Fruit fly (Drosophila melanogaster) whole organism, embryonic: ENCODE data around the gene CG12470.

Experiments used
- ATbp ChIP-seq: fragments of 200-800 bp; sonication (Bioruptor generic); optimal IDR thresholded peaks from 2 replicates; lab custom pipeline; 2017; ENCODE audit warnings: missing biosample characterization, mild to moderate bottlenecking, missing genetic modification characterization, missing genetic modification reagents
- CG10267 ChIP-seq: fragments of 200-800 bp; sonication (Bioruptor generic); optimal IDR thresholded peaks from 2 replicates; lab custom pipeline; 2018; ENCODE audit warnings: missing biosample characterization, mild to moderate bottlenecking, missing genetic modification characterization, moderate library complexity
- CG11398 ChIP-seq: fragments of 200-800 bp; sonication (Bioruptor generic); optimal IDR thresholded peaks from 2 replicates; lab custom pipeline; 2016; ENCODE audit warnings: missing biosample characterization, missing genetic modification characterization
- CG11456 ChIP-seq: fragments of 200-800 bp; sonication (Bioruptor generic); IDR thresholded peaks from 3 replicates; pipeline ENCODE4 v1.3.6; 2022; ENCODE audit warnings: missing biosample characterization, missing genetic modification characterization
- CG11504 ChIP-seq: fragments of 200-800 bp; sonication (Bioruptor generic); optimal IDR thresholded peaks from 3 replicates; lab custom pipeline; 2019; ENCODE audit warnings: missing biosample characterization, mild to moderate bottlenecking, missing genetic modification characterization, moderate library complexity
- CG1233 ChIP-seq: fragments of 200-800 bp; sonication (Bioruptor generic); optimal IDR thresholded peaks from 4 replicates; lab custom pipeline; 2018; ENCODE audit warnings: missing biosample characterization, mild to moderate bottlenecking, missing genetic modification characterization
- CG12391 ChIP-seq: fragments of 200-800 bp; sonication (Bioruptor generic); optimal IDR thresholded peaks from 3 replicates; lab custom pipeline; 2018; ENCODE audit warnings: missing biosample characterization, mild to moderate bottlenecking, missing genetic modification characterization, moderate library complexity
- CG13123 ChIP-seq: fragments of 200-800 bp; sonication (Bioruptor generic); optimal IDR thresholded peaks from 2 replicates; lab custom pipeline; 2016; ENCODE audit warnings: missing biosample characterization, missing genetic modification characterization
- CG14050 ChIP-seq: fragments of 200-800 bp; sonication (Bioruptor generic); IDR thresholded peaks from 3 replicates; pipeline ENCODE4 v1.3.6; 2022; ENCODE audit warnings: missing biosample characterization, missing genetic modification characterization
- CG17361 ChIP-seq: fragments of 200-800 bp; sonication (Bioruptor generic); IDR thresholded peaks from 3 replicates; pipeline ENCODE4 v1.3.6; 2022; ENCODE audit warnings: missing biosample characterization, missing genetic modification characterization
- CG2678 ChIP-seq: fragments of 200-800 bp; sonication (Bioruptor generic); optimal IDR thresholded peaks from 3 replicates; lab custom pipeline; 2019; ENCODE audit warnings: missing biosample characterization, mild to moderate bottlenecking, missing genetic modification characterization, moderate library complexity
- CG2712 ChIP-seq: fragments of 200-800 bp; optimal IDR thresholded peaks from 3 replicates; lab custom pipeline; 2019; ENCODE audit warnings: missing biosample characterization, mild to moderate bottlenecking, missing genetic modification characterization, moderate library complexity
- CG30020 ChIP-seq: fragments of 200-800 bp; optimal IDR thresholded peaks from 2 replicates; lab custom pipeline; 2019; ENCODE audit warnings: missing biosample characterization, mild to moderate bottlenecking, missing genetic modification characterization, moderate library complexity
- CG30431 ChIP-seq: fragments of 200-800 bp; sonication (Bioruptor generic); optimal IDR thresholded peaks from 2 replicates; lab custom pipeline; 2017; ENCODE audit warnings: missing biosample characterization, missing genetic modification characterization
- CG3163 ChIP-seq: fragments of 200-800 bp; sonication (Bioruptor generic); optimal IDR thresholded peaks from 3 replicates; lab custom pipeline; 2016; ENCODE audit warnings: missing biosample characterization, missing genetic modification characterization
- CG33557 ChIP-seq: fragments of 200-800 bp; sonication (Bioruptor generic); optimal IDR thresholded peaks from 2 replicates; lab custom pipeline; 2019; ENCODE audit warnings: missing biosample characterization, mild to moderate bottlenecking, missing genetic modification characterization, moderate library complexity
- CG34376 ChIP-seq: fragments of 200-800 bp; sonication (Bioruptor generic); optimal IDR thresholded peaks from 2 replicates; lab custom pipeline; 2018; ENCODE audit warnings: missing biosample characterization, mild to moderate bottlenecking, missing genetic modification characterization
- CG3847 ChIP-seq: fragments of 200-800 bp; sonication (Bioruptor generic); IDR thresholded peaks from 2 replicates; pipeline ENCODE4 v1.3.6; 2022; ENCODE audit warnings: missing biosample characterization, missing genetic modification characterization
- CG4820 ChIP-seq: fragments of 200-800 bp; sonication (Bioruptor generic); optimal IDR thresholded peaks from 3 replicates; lab custom pipeline; 2016; ENCODE audit warnings: missing biosample characterization, missing genetic modification characterization
- CG6272 ChIP-seq: fragments of 200-800 bp; sonication (Bioruptor generic); IDR thresholded peaks from 2 replicates; pipeline ENCODE4 v1.3.6; 2022; ENCODE audit warnings: missing biosample characterization, missing genetic modification characterization
- CG7556 ChIP-seq: fragments of 200-800 bp; sonication (Bioruptor generic); optimal IDR thresholded peaks from 2 replicates; lab custom pipeline; 2017; ENCODE audit warnings: missing biosample characterization, mild to moderate bottlenecking, missing genetic modification characterization
- CG8765 ChIP-seq: fragments of 200-800 bp; sonication (Bioruptor generic); IDR thresholded peaks from 2 replicates; pipeline ENCODE4 v1.3.6; 2022; ENCODE audit warnings: missing biosample characterization, missing genetic modification characterization
- Chrac-16 ChIP-seq: fragments of 200-800 bp; sonication (Bioruptor generic); optimal IDR thresholded peaks from 3 replicates; lab custom pipeline; 2016; ENCODE audit warnings: missing biosample characterization, missing genetic modification characterization
- CoRest ChIP-seq: fragments of 200-800 bp; sonication (Bioruptor generic); optimal IDR thresholded peaks from 3 replicates; lab custom pipeline; 2018; ENCODE audit warnings: missing biosample characterization, mild to moderate bottlenecking, missing genetic modification characterization, moderate library complexity
- Dll ChIP-seq: fragments of 200-800 bp; sonication (Bioruptor generic); IDR thresholded peaks from 4 replicates; pipeline ENCODE4 v1.3.6; 2022; ENCODE audit warnings: missing biosample characterization, missing genetic modification characterization; ENCODE audit not compliant: partially characterized antibody
- Elba2 ChIP-seq: fragments of 200-800 bp; sonication (Bioruptor generic); optimal IDR thresholded peaks from 3 replicates; lab custom pipeline; 2016; ENCODE audit warnings: missing biosample characterization, missing genetic modification characterization
- Hmx ChIP-seq: fragments of 200-800 bp; sonication (Bioruptor generic); optimal IDR thresholded peaks from 2 replicates; lab custom pipeline; 2016; ENCODE audit warnings: missing biosample characterization, missing genetic modification characterization
- Lhr ChIP-seq: fragments of 200-800 bp; sonication (Bioruptor generic); optimal IDR thresholded peaks from 3 replicates; lab custom pipeline; 2017; ENCODE audit warnings: mild to moderate bottlenecking, missing biosample characterization, missing genetic modification reagents, missing genetic modification characterization
- MTF-1 ChIP-seq: fragments of 200-800 bp; sonication (Bioruptor generic); optimal IDR thresholded peaks from 2 replicates; lab custom pipeline; 2018; ENCODE audit warnings: missing biosample characterization, mild to moderate bottlenecking, missing genetic modification characterization, borderline replicate concordance
- Med ChIP-seq: fragments of 200-800 bp; sonication (Bioruptor generic); peaks from one replicate; lab custom pipeline; 2016; ENCODE audit warnings: missing biosample characterization, missing genetic modification characterization, mild to moderate bottlenecking, inconsistent platforms, moderate library complexity
- NfI ChIP-seq: fragments of 200-800 bp; sonication (Bioruptor generic); optimal IDR thresholded peaks from 3 replicates; lab custom pipeline; 2018; ENCODE audit warnings: missing biosample characterization, mild to moderate bottlenecking, missing genetic modification characterization, moderate library complexity
- Tbp ChIP-seq: fragments of >200 bp; optimal IDR thresholded peaks from 2 replicates; lab custom pipeline; 2018; ENCODE audit warnings: missing biosample characterization, missing genetic modification characterization
- abd-A ChIP-seq: fragments of 200-800 bp; sonication (Bioruptor generic); optimal IDR thresholded peaks from 3 replicates; lab custom pipeline; 2019; ENCODE audit warnings: missing biosample characterization, mild to moderate bottlenecking, missing genetic modification characterization, moderate library complexity
- amos ChIP-seq: fragments of 200-800 bp; sonication (Bioruptor generic); IDR thresholded peaks from 2 replicates; pipeline ENCODE4 v1.3.6; 2022; ENCODE audit warnings: missing biosample characterization, missing genetic modification characterization; ENCODE audit not compliant: partially characterized antibody
- bbx ChIP-seq: fragments of 200-800 bp; sonication (Bioruptor generic); IDR thresholded peaks from 2 replicates; pipeline ENCODE4 v1.3.6; 2022; ENCODE audit warnings: missing biosample characterization, missing genetic modification characterization; ENCODE audit not compliant: partially characterized antibody
- cad ChIP-seq: fragments of >200 bp; optimal IDR thresholded peaks from 2 replicates; lab custom pipeline; 2017; ENCODE audit warnings: missing biosample characterization, missing genetic modification characterization
- chinmo ChIP-seq: fragments of 200-800 bp; sonication (Bioruptor generic); IDR thresholded peaks from 4 replicates; pipeline ENCODE4 v1.3.6; 2022; ENCODE audit warnings: missing biosample characterization, missing genetic modification characterization; ENCODE audit not compliant: partially characterized antibody
- chn ChIP-seq: fragments of 200-800 bp; sonication (Bioruptor generic); optimal IDR thresholded peaks from 2 replicates; lab custom pipeline; 2016; ENCODE audit warnings: missing biosample characterization, missing genetic modification characterization
- corto ChIP-seq: fragments of 200-800 bp; sonication (Bioruptor generic); optimal IDR thresholded peaks from 2 replicates; lab custom pipeline; 2016; ENCODE audit warnings: missing biosample characterization, mild to moderate bottlenecking, missing genetic modification characterization, moderate library complexity
- crol ChIP-seq: fragments of 200-800 bp; sonication (Bioruptor generic); IDR thresholded peaks from 2 replicates; pipeline ENCODE4 v1.3.6; 2022; ENCODE audit warnings: missing biosample characterization, missing genetic modification characterization
- gce ChIP-seq: fragments of 200-800 bp; sonication (Bioruptor generic); IDR thresholded peaks from 3 replicates; pipeline ENCODE4 v1.3.6; 2022; ENCODE audit warnings: missing biosample characterization, missing genetic modification characterization
- hkb ChIP-seq, 2 experiments: fragments of 200-800 bp in 1 of 2; fragments of >200 bp in 1 of 2; sonication (Bioruptor generic) in 1 of 2; IDR thresholded peaks in 1 of 2; optimal IDR thresholded peaks in 1 of 2; 2 replicates each; pipeline versions ENCODE4 v1.3.6 to Lab custom; 2017 to 2022; ENCODE audit warnings: missing biosample characterization in 1 of 2, missing genetic modification characterization in 1 of 2
- inv ChIP-seq: fragments of 200-800 bp; sonication (Bioruptor generic); IDR thresholded peaks from 2 replicates; pipeline ENCODE4 v1.3.6; 2022; ENCODE audit warnings: missing biosample characterization, missing genetic modification characterization; ENCODE audit not compliant: partially characterized antibody
- jing ChIP-seq: fragments of 200-800 bp; sonication (Bioruptor generic); optimal IDR thresholded peaks from 2 replicates; lab custom pipeline; 2018; ENCODE audit warnings: missing biosample characterization, mild to moderate bottlenecking, missing genetic modification characterization
- lbe ChIP-seq: fragments of 200-800 bp; sonication (Bioruptor generic); optimal IDR thresholded peaks from 2 replicates; lab custom pipeline; 2016; ENCODE audit warnings: missing biosample characterization, mild to moderate bottlenecking, missing genetic modification characterization
- nmo ChIP-seq: fragments of 200-800 bp; sonication (Bioruptor generic); optimal IDR thresholded peaks from 2 replicates; lab custom pipeline; 2018; ENCODE audit warnings: missing biosample characterization, mild to moderate bottlenecking, missing genetic modification characterization, moderate library complexity
- sc ChIP-seq, 3 experiments: fragments of >200 bp in 2 of 3; fragments of 200-800 bp in 1 of 3; sonication (Bioruptor generic) in 1 of 3; optimal IDR thresholded peaks; 2 replicates in 2 of 3; 3 replicates in 1 of 3; lab custom pipeline; 2017; ENCODE audit warnings: mild to moderate bottlenecking in 1 of 3, missing biosample characterization in 1 of 3, missing genetic modification characterization in 1 of 3, missing genetic modification reagents in 1 of 3
- slbo ChIP-seq: fragments of 200-800 bp; sonication (Bioruptor generic); IDR thresholded peaks from 2 replicates; pipeline ENCODE4 v1.3.6; 2022; ENCODE audit warnings: missing biosample characterization, missing genetic modification characterization

The CG12470 gene

DNA sequence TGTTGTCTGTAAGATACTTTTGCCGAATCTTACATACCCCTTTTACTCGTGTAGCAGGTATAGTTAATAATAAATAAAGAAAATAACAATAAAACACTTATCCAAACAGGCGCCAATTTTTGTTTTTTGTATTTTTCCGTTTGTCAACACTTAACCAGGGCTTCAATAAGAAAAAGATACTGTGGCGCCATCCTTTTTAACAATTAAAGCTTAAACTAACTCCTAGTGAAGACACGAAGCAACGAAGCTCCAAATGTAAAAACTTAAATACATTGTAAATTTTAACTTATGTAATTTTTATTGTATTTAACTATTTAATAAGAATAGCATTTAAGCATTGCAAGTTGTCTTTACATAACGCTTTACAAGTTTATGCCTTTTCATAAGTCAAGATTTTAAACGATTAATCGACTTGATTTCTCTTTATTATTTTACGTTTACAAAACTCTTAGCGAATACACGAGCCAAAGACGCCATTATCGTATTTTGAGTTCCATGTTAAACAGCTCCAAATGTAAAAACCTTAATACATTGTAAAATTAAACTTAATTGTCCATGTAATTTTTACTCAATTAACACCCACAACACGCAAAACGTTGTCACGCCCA is 29.3 kb downstream of the CG12470 start:
- TF ChIP-seq CG14050 (GFP tag; lab: Robert Waterston, UW) (no peak), ATbp (GFP tag; lab: Kevin White, UChicago) (no peak), CG11398 (GFP tag; lab: Kevin White, UChicago) (no peak), CG34376 (GFP tag; lab: Kevin White, UChicago) (no peak), MTF-1 (GFP tag; lab: Kevin White, UChicago) (no peak), CG7556 (GFP tag; lab: Kevin White, UChicago) (no peak), crol (GFP tag; lab: Robert Waterston, UW) (no peak), chn (GFP tag; lab: Kevin White, UChicago) (no peak), CoRest (tag; lab: Kevin White, UChicago) (peak; percentile 16), hkb (optimal IDR thresholded peaks at IDR 0.05; lab: Kevin White, UChicago) (no peak), hkb (GFP tag; IDR thresholded peaks at IDR 0.05; lab: Robert Waterston, UW) (no peak), CG17361 (GFP tag; lab: Robert Waterston, UW) (peak; percentile 36; the same call in 1 of the 3 replicates), amos (GFP tag; lab: Robert Waterston, UW) (peak; percentile 15; the same call in 1 of the 2 replicates), CG11504 (tag; lab: Kevin White, UChicago) (peak; percentile 17), CG30431 (GFP tag; lab: Kevin White, UChicago) (no peak), NfI (GFP tag; lab: Kevin White, UChicago) (no peak), CG13123 (no peak), CG8765 (GFP tag; lab: Robert Waterston, UW) (no peak), CG1233 (no peak), Elba2 (GFP tag; lab: Kevin White, UChicago) (no peak), CG11456 (no peak), nmo (GFP tag; lab: Kevin White, UChicago) (peak; percentile 2), jing (no peak), CG3847 (GFP tag; lab: Robert Waterston, UW) (no peak; the same call in 1 of the 2 replicates), CG6272 (GFP tag; lab: Robert Waterston, UW) (no peak), bbx (GFP tag; lab: Robert Waterston, UW) (no peak), gce (no peak), CG4820 (GFP tag; lab: Kevin White, UChicago) (no peak), lbe (GFP tag; lab: Kevin White, UChicago) (no peak), Tbp (GFP tag; lab: Kevin White, UChicago) (no peak), CG2712 (tag; lab: Kevin White, UChicago) (no peak), Dll (GFP tag; lab: Robert Waterston, UW) (no peak), CG2678 (no peak), CG3163 (GFP tag; lab: Kevin White, UChicago) (no peak), Chrac-16 (GFP tag; lab: Kevin White, UChicago) (no peak), CG33557 (no peak), Hmx (GFP tag; lab: Kevin White, UChicago) (no peak), sc (optimal IDR thresholded peaks at IDR 0.05; lab: Kevin White, UChicago) (no peak), sc (GFP tag; optimal IDR thresholded peaks at IDR 0.05; lab: Kevin White, UChicago) (peak; percentile 11), slbo (peak; percentile 51; the same call in 1 of the 2 replicates), CG30020 (tag; lab: Kevin White, UChicago) (no peak), Med (peak; percentile 64), inv (GFP tag; lab: Robert Waterston, UW) (no peak), CG10267 (tag; lab: Kevin White, UChicago) (peak; percentile 65), Lhr (GFP tag; lab: Kevin White, UChicago) (peak; percentile 35), corto (GFP tag; lab: Kevin White, UChicago) (no peak), cad (GFP tag; lab: Kevin White, UChicago) (no peak), abd-A (tag; lab: Kevin White, UChicago) (no peak), chinmo (GFP tag; lab: Robert Waterston, UW) (no peak), CG12391 (tag; lab: Kevin White, UChicago) (no peak)
